ENCODE assay signal across 5 fruit fly cellular contexts in the genomic region with DNA sequence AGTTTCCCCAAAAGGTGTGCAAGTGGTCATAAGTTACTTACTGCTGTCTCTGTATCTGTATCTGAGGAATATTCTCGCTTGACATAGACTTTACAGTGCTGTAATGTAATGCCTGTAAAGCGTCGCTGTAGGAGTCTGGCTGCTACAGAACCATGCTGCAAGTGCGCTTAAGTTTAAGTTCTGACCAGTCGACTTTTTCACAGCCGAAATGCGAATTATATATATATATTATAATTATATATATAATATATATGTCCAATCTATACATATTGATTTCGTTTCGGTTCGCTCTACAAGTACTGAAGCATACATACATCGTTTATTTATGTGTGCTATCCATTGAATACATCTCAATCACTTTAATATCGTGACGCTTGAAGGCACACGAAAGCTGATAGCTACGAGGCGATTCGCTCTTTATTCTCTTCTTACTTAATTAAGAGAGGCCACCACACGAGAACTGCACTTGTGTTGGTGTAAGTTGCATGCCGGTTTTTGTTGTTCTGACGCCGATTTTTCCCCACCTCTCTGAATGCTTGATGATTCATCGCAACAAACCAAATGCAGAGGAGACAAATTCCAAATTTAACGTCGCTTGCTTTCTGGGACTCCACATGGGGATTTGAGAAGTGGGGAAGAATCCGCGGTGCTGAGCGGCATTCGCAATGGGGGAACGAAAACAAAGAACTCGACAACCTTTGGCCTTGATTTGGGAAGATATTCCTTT.
TF ChIP-seq lines count a peak whose summit lies in the region.

No protein-coding gene starts in this region.

- peak; percentile 27 for TF ChIP-seq CTCF in whole organism, embryonic (GFP tag; optimal IDR thresholded peaks at IDR 0.05; lab: Kevin White, UChicago)

TF ChIP-seq in whole organism, adult, 20 proteins besides CTCF, POLR2A, EP300 and RAD21:
- no peak for TF ChIP-seq toe (GFP tag; optimal IDR thresholded peaks at IDR 0.05; lab: Kevin White, UChicago)
- peak; percentile 28 for TF ChIP-seq Crg-1 (GFP tag; optimal IDR thresholded peaks at IDR 0.05; lab: Kevin White, UChicago)
- no peak for TF ChIP-seq CG7045 (GFP tag; optimal IDR thresholded peaks at IDR 0.05; lab: Kevin White, UChicago)
- TF ChIP-seq CG12768 (GFP tag; optimal IDR thresholded peaks at IDR 0.05; lab: Kevin White, UChicago): no peak
- no peak for TF ChIP-seq Mnt (GFP tag; optimal IDR thresholded peaks at IDR 0.05; lab: Kevin White, UChicago)
- peak; percentile 0 for TF ChIP-seq ovo (GFP tag; optimal IDR thresholded peaks at IDR 0.05; lab: Kevin White, UChicago)
- TF ChIP-seq CG7101 (tag; optimal IDR thresholded peaks at IDR 0.05; lab: Kevin White, UChicago): no peak
- TF ChIP-seq Hr96 (GFP tag; optimal IDR thresholded peaks at IDR 0.05; lab: Kevin White, UChicago): no peak
- no peak for TF ChIP-seq kay (GFP tag; lab: Kevin White, UChicago; ENCODE audit: borderline replicate concordance)
- peak; percentile 96 for TF ChIP-seq cic (GFP tag; optimal IDR thresholded peaks at IDR 0.05; lab: Kevin White, UChicago)
- TF ChIP-seq tj (GFP tag; optimal IDR thresholded peaks at IDR 0.05; lab: Kevin White, UChicago): peak; percentile 53
- peak; percentile 16 for TF ChIP-seq pad (GFP tag; optimal IDR thresholded peaks at IDR 0.05; lab: Kevin White, UChicago)
- TF ChIP-seq cnc (optimal IDR thresholded peaks at IDR 0.05; lab: Kevin White, UChicago): no peak
- TF ChIP-seq CG14711 (tag; optimal IDR thresholded peaks at IDR 0.05; lab: Kevin White, UChicago): no peak
- TF ChIP-seq bab1 (GFP tag; optimal IDR thresholded peaks at IDR 0.05; lab: Kevin White, UChicago): no peak

TF ChIP-seq in whole organism, embryonic, 481 proteins besides CTCF, POLR2A, EP300 and RAD21 (continues in another document):
- TF ChIP-seq Camta (GFP tag; optimal IDR thresholded peaks at IDR 0.05; lab: Kevin White, UChicago) (no peak), dysf (GFP tag; IDR thresholded peaks at IDR 0.05; lab: Robert Waterston, UW) (no peak), chinmo (GFP tag; IDR thresholded peaks at IDR 0.05; lab: Robert Waterston, UW; ENCODE audit: partially characterized antibody) (peak; percentile 76; the same call in 1 of the 4 replicates), CG11398 (GFP tag; optimal IDR thresholded peaks at IDR 0.05; lab: Kevin White, UChicago) (no peak), Med (GFP tag; lab: Kevin White, UChicago) (peak; percentile 61), crc (GFP tag; optimal IDR thresholded peaks at IDR 0.05; lab: Kevin White, UChicago) (no peak), BEAF-32 (GFP tag; optimal IDR thresholded peaks at IDR 0.05; lab: Kevin White, UChicago) (peak; percentile 16), CG1233 (GFP tag; optimal IDR thresholded peaks at IDR 0.05; lab: Kevin White, UChicago) (no peak), CG18764 (GFP tag; optimal IDR thresholded peaks at IDR 0.05; lab: Kevin White, UChicago) (no peak), gfzf (GFP tag; optimal IDR thresholded peaks at IDR 0.05; lab: Kevin White, UChicago) (no peak), CG10654 (GFP tag; optimal IDR thresholded peaks at IDR 0.05; lab: Kevin White, UChicago) (no peak), Dbx (GFP tag; IDR thresholded peaks at IDR 0.05; lab: Robert Waterston, UW) (no peak), Fer3 (tag; optimal IDR thresholded peaks at IDR 0.05; lab: Kevin White, UChicago) (no peak), CG6175 (GFP tag; IDR thresholded peaks at IDR 0.05; lab: Robert Waterston, UW) (no peak), dati (GFP tag; IDR thresholded peaks at IDR 0.05; lab: Robert Waterston, UW) (no peak), CG9932 (GFP tag; IDR thresholded peaks at IDR 0.05; lab: Robert Waterston, UW) (no peak), CG4730 (GFP tag; IDR thresholded peaks at IDR 0.05; lab: Robert Waterston, UW) (no peak), Antp (GFP tag; optimal IDR thresholded peaks at IDR 0.05; lab: Kevin White, UChicago) (no peak)

TF ChIP-seq in whole organism, prepupa, 60 proteins besides CTCF, POLR2A, EP300 and RAD21 (continues in another document):
- TF ChIP-seq Gug (GFP tag; IDR thresholded peaks at IDR 0.05; lab: Robert Waterston, UW) (no peak), CG1621 (tag; optimal IDR thresholded peaks at IDR 0.05; lab: Kevin White, UChicago) (no peak), achi (GFP tag; optimal IDR thresholded peaks at IDR 0.05; lab: Kevin White, UChicago) (no peak), pdm3 (GFP tag; optimal IDR thresholded peaks at IDR 0.05; lab: Kevin White, UChicago) (no peak), Blimp-1 (GFP tag; optimal IDR thresholded peaks at IDR 0.05; lab: Kevin White, UChicago) (no peak), vri (GFP tag; optimal IDR thresholded peaks at IDR 0.05; lab: Kevin White, UChicago) (peak; percentile 28), esn (GFP tag; optimal IDR thresholded peaks at IDR 0.05; lab: Kevin White, UChicago) (no peak), Ets96B (tag; optimal IDR thresholded peaks at IDR 0.05; lab: Kevin White, UChicago) (no peak), cyc (GFP tag; optimal IDR thresholded peaks at IDR 0.05; lab: Kevin White, UChicago) (no peak), dsx (GFP tag; optimal IDR thresholded peaks at IDR 0.05; lab: Kevin White, UChicago; ENCODE audit: poor library complexity, severe bottlenecking) (peak; percentile 42), fd85E (GFP tag; optimal IDR thresholded peaks at IDR 0.05; lab: Kevin White, UChicago) (no peak), CG11902 (GFP tag; optimal IDR thresholded peaks at IDR 0.05; lab: Kevin White, UChicago) (no peak), fd59A (GFP tag; optimal IDR thresholded peaks at IDR 0.05; lab: Kevin White, UChicago) (no peak), CG6276 (GFP tag; optimal IDR thresholded peaks at IDR 0.05; lab: Kevin White, UChicago) (no peak), OdsH (GFP tag; optimal IDR thresholded peaks at IDR 0.05; lab: Kevin White, UChicago) (no peak), fkh (GFP tag; optimal IDR thresholded peaks at IDR 0.05; lab: Kevin White, UChicago) (peak; percentile 41), acj6 (GFP tag; optimal IDR thresholded peaks at IDR 0.05; lab: Kevin White, UChicago) (no peak), Eip75B (GFP tag; optimal IDR thresholded peaks at IDR 0.05; lab: Kevin White, UChicago) (no peak), CG6808 (GFP tag; optimal IDR thresholded peaks at IDR 0.05; lab: Kevin White, UChicago) (peak; percentile 24)

TF ChIP-seq in whole organism, pupa, 21 proteins besides CTCF, POLR2A, EP300 and RAD21 (continues in another document):
- TF ChIP-seq gl (tag; optimal IDR thresholded peaks at IDR 0.05; lab: Kevin White, UChicago) (no peak), D1 (tag; optimal IDR thresholded peaks at IDR 0.05; lab: Kevin White, UChicago) (no peak), CG9948 (tag; optimal IDR thresholded peaks at IDR 0.05; lab: Kevin White, UChicago) (no peak), Snoo (tag; optimal IDR thresholded peaks at IDR 0.05; lab: Kevin White, UChicago) (no peak), Pif1B (GFP tag; optimal IDR thresholded peaks at IDR 0.05; lab: Kevin White, UChicago) (no peak), Pif1A (GFP tag; optimal IDR thresholded peaks at IDR 0.05; lab: Kevin White, UChicago) (no peak), CG10348 (GFP tag; IDR thresholded peaks at IDR 0.05; lab: Robert Waterston, UW) (no peak), CG17806 (tag; optimal IDR thresholded peaks at IDR 0.05; lab: Kevin White, UChicago) (peak; percentile 11), CG34367 (tag; optimal IDR thresholded peaks at IDR 0.05; lab: Kevin White, UChicago) (peak; percentile 29), fd96Ca (GFP tag; IDR thresholded peaks at IDR 0.05; lab: Robert Waterston, UW) (no peak), CG8159 (tag; optimal IDR thresholded peaks at IDR 0.05; lab: Kevin White, UChicago) (peak; percentile 2), rn (GFP tag; IDR thresholded peaks at IDR 0.05; lab: Robert Waterston, UW) (no peak), CG8301 (tag; optimal IDR thresholded peaks at IDR 0.05; lab: Kevin White, UChicago) (no peak), CG14655 (GFP tag; optimal IDR thresholded peaks at IDR 0.05; lab: Kevin White, UChicago) (no peak), CG13204 (GFP tag; optimal IDR thresholded peaks at IDR 0.05; lab: Kevin White, UChicago) (peak; percentile 70), CG15710 (tag; optimal IDR thresholded peaks at IDR 0.05; lab: Kevin White, UChicago) (peak; percentile 4), Ets98B (GFP tag; IDR thresholded peaks at IDR 0.05; lab: Robert Waterston, UW) (peak; percentile 23; the same call in 1 of the 2 replicates), EcR (GFP tag; optimal IDR thresholded peaks at IDR 0.05; lab: Kevin White, UChicago) (peak; percentile 74), CG4496 (GFP tag; IDR thresholded peaks at IDR 0.05; lab: Robert Waterston, UW) (no peak), CG12605 (GFP tag; IDR thresholded peaks at IDR 0.05; lab: Robert Waterston, UW) (no peak)

TF ChIP-seq in whole organism, wandering third instar larva, 38 proteins besides CTCF, POLR2A, EP300 and RAD21:
- TF ChIP-seq CrebA (GFP tag; optimal IDR thresholded peaks at IDR 0.05; lab: Kevin White, UChicago; ENCODE audit: borderline replicate concordance): peak; percentile 55
- no peak for TF ChIP-seq ey (GFP tag; optimal IDR thresholded peaks at IDR 0.05; lab: Kevin White, UChicago)
- no peak for TF ChIP-seq usp (GFP tag; optimal IDR thresholded peaks at IDR 0.05; lab: Kevin White, UChicago)
- TF ChIP-seq Hr78 (GFP tag; optimal IDR thresholded peaks at IDR 0.05; lab: Kevin White, UChicago): no peak
- TF ChIP-seq dsf (GFP tag; optimal IDR thresholded peaks at IDR 0.05; lab: Kevin White, UChicago; ENCODE audit: borderline replicate concordance): no peak
- peak; percentile 72 to 78 for TF ChIP-seq dl (GFP tag; optimal IDR thresholded peaks at IDR 0.05; lab: Kevin White, UChicago; ENCODE audit: insufficient read depth in 1 of 2, partially characterized antibody in 2 of 2)
- no peak for TF ChIP-seq foxo (GFP tag; optimal IDR thresholded peaks at IDR 0.05; lab: Kevin White, UChicago)
- no peak for TF ChIP-seq Rel (GFP tag; optimal IDR thresholded peaks at IDR 0.05; lab: Kevin White, UChicago)
- peak; percentile 15 for TF ChIP-seq Rel (tag; optimal IDR thresholded peaks at IDR 0.05; lab: Kevin White, UChicago)
- TF ChIP-seq Hr83 (GFP tag; optimal IDR thresholded peaks at IDR 0.05; lab: Kevin White, UChicago; ENCODE audit: poor library complexity, severe bottlenecking): no peak
- peak; percentile 35 for TF ChIP-seq sv (GFP tag; optimal IDR thresholded peaks at IDR 0.05; lab: Kevin White, UChicago)
- peak; percentile 46 for TF ChIP-seq psq (GFP tag; optimal IDR thresholded peaks at IDR 0.05; lab: Kevin White, UChicago)
- TF ChIP-seq Vsx2 (GFP tag; optimal IDR thresholded peaks at IDR 0.05; lab: Kevin White, UChicago; ENCODE audit: partially characterized antibody): peak; percentile 89
- TF ChIP-seq dmrt93B (GFP tag; optimal IDR thresholded peaks at IDR 0.05; lab: Kevin White, UChicago): no peak
- peak; percentile 78 for TF ChIP-seq Jra (GFP tag; optimal IDR thresholded peaks at IDR 0.05; lab: Kevin White, UChicago)
- peak; percentile 97 for TF ChIP-seq Dif (GFP tag; optimal IDR thresholded peaks at IDR 0.05; lab: Kevin White, UChicago; ENCODE audit: partially characterized antibody)
- TF ChIP-seq Abd-B (GFP tag; optimal IDR thresholded peaks at IDR 0.05; lab: Kevin White, UChicago): no peak
- peak; percentile 3 for TF ChIP-seq fru (GFP tag; optimal IDR thresholded peaks at IDR 0.05; lab: Kevin White, UChicago)
- peak; percentile 16 for TF ChIP-seq rgr (GFP tag; optimal IDR thresholded peaks at IDR 0.05; lab: Kevin White, UChicago)
